Fruit fly (Drosophila melanogaster) whole organism, embryonic: ENCODE results near the gene CG16775.

Experiments used
- Aef1 ChIP-seq: fragments of 200-800 bp; sonication (Bioruptor generic); IDR thresholded peaks from 3 replicates; pipeline ENCODE4 v1.3.6; 2022; ENCODE audit warnings: missing biosample characterization, missing genetic modification characterization
- CG10979 ChIP-seq: fragments of 200-800 bp; sonication (Bioruptor generic); optimal IDR thresholded peaks from 2 replicates; lab custom pipeline; 2018; ENCODE audit warnings: missing biosample characterization, mild to moderate bottlenecking, missing genetic modification characterization, moderate library complexity
- CG11085 ChIP-seq: fragments of 200-800 bp; sonication (Bioruptor generic); IDR thresholded peaks from 2 replicates; pipeline ENCODE4 v1.3.6; 2022; ENCODE audit warnings: missing biosample characterization, missing genetic modification characterization
- CG11723 ChIP-seq: fragments of 200-800 bp; sonication (Bioruptor generic); optimal IDR thresholded peaks from 2 replicates; lab custom pipeline; 2017; ENCODE audit warnings: missing biosample characterization, mild to moderate bottlenecking, missing genetic modification characterization
- CG12219 ChIP-seq: fragments of 200-800 bp; sonication (Bioruptor generic); optimal IDR thresholded peaks from 3 replicates; lab custom pipeline; 2018; ENCODE audit warnings: missing biosample characterization, mild to moderate bottlenecking, missing genetic modification characterization
- CG14050 ChIP-seq: fragments of 200-800 bp; sonication (Bioruptor generic); IDR thresholded peaks from 3 replicates; pipeline ENCODE4 v1.3.6; 2022; ENCODE audit warnings: missing biosample characterization, missing genetic modification characterization
- CG15514 ChIP-seq: fragments of 200-800 bp; sonication (Bioruptor generic); optimal IDR thresholded peaks from 3 replicates; lab custom pipeline; 2017; ENCODE audit warnings: missing biosample characterization, missing genetic modification characterization, mild to moderate bottlenecking, moderate library complexity, missing genetic modification reagents
- CG1832 ChIP-seq: fragments of 200-800 bp; sonication (Bioruptor generic); optimal IDR thresholded peaks from 2 replicates; lab custom pipeline; 2017; ENCODE audit warnings: missing biosample characterization, mild to moderate bottlenecking, missing genetic modification characterization, inconsistent platforms
- CG18764 ChIP-seq: fragments of 200-800 bp; sonication (Bioruptor generic); optimal IDR thresholded peaks from 3 replicates; lab custom pipeline; 2016; ENCODE audit warnings: missing biosample characterization, missing genetic modification characterization
- CG32772 ChIP-seq: fragments of 200-800 bp; sonication (Bioruptor generic); IDR thresholded peaks from 2 replicates; pipeline ENCODE4 v1.3.6; 2022; ENCODE audit warnings: missing biosample characterization, missing genetic modification characterization
- CG3407 ChIP-seq: fragments of 200-800 bp; sonication (Bioruptor generic); optimal IDR thresholded peaks from 2 replicates; lab custom pipeline; 2018; ENCODE audit warnings: missing biosample characterization, mild to moderate bottlenecking, missing genetic modification characterization
- CG4282 ChIP-seq: fragments of 200-800 bp; sonication (Bioruptor generic); optimal IDR thresholded peaks from 2 replicates; lab custom pipeline; 2016; ENCODE audit warnings: missing biosample characterization, missing genetic modification characterization
- CG4360 ChIP-seq: fragments of 200-800 bp; sonication (Bioruptor generic); IDR thresholded peaks from 2 replicates; pipeline ENCODE4 v1.3.6; 2022; ENCODE audit warnings: missing biosample characterization, missing genetic modification characterization
- CG6175 ChIP-seq: fragments of 200-800 bp; sonication (Bioruptor generic); IDR thresholded peaks from 3 replicates; pipeline ENCODE4 v1.3.6; 2022; ENCODE audit warnings: missing biosample characterization, missing genetic modification characterization
- CG7987 ChIP-seq: fragments of 200-800 bp; sonication (Bioruptor generic); optimal IDR thresholded peaks from 2 replicates; lab custom pipeline; 2018; ENCODE audit warnings: missing biosample characterization, mild to moderate bottlenecking, missing genetic modification characterization, moderate library complexity
- D19A ChIP-seq: fragments of 200-800 bp; optimal IDR thresholded peaks from 3 replicates; lab custom pipeline; 2019; ENCODE audit warnings: missing biosample characterization, mild to moderate bottlenecking, missing genetic modification characterization, moderate library complexity
- Dbx ChIP-seq: fragments of 200-800 bp; sonication (Bioruptor generic); IDR thresholded peaks from 3 replicates; pipeline ENCODE4 v1.3.6; 2022; ENCODE audit warnings: missing biosample characterization, missing genetic modification characterization
- Deaf1 ChIP-seq: fragments of 200-800 bp; optimal IDR thresholded peaks from 3 replicates; lab custom pipeline; 2019; ENCODE audit warnings: missing biosample characterization, mild to moderate bottlenecking, missing genetic modification characterization, moderate library complexity
- Drgx ChIP-seq: fragments of 200-800 bp; sonication (Bioruptor generic); IDR thresholded peaks from 2 replicates; pipeline ENCODE4 v1.3.6; 2022; ENCODE audit warnings: missing biosample characterization, missing genetic modification characterization
- Fer3 ChIP-seq: fragments of 200-800 bp; sonication (Bioruptor generic); optimal IDR thresholded peaks from 2 replicates; lab custom pipeline; 2018; ENCODE audit warnings: missing biosample characterization, mild to moderate bottlenecking, missing genetic modification characterization, moderate library complexity
- Hand ChIP-seq: fragments of 200-800 bp; sonication (Bioruptor generic); optimal IDR thresholded peaks from 2 replicates; lab custom pipeline; 2017; ENCODE audit warnings: mild to moderate bottlenecking, missing biosample characterization, missing genetic modification reagents, missing genetic modification characterization
- MBD-R2 ChIP-seq: fragments of 200-800 bp; sonication (Bioruptor generic); IDR thresholded peaks from 2 replicates; pipeline ENCODE4 v1.3.6; 2022; ENCODE audit warnings: missing biosample characterization, missing genetic modification characterization
- MESR4 ChIP-seq: fragments of 200-800 bp; sonication (Bioruptor generic); optimal IDR thresholded peaks from 2 replicates; lab custom pipeline; 2018; ENCODE audit warnings: missing biosample characterization, mild to moderate bottlenecking, missing genetic modification characterization, moderate library complexity
- Meics ChIP-seq: fragments of 200-800 bp; sonication (Bioruptor generic); optimal IDR thresholded peaks from 2 replicates; lab custom pipeline; 2017; ENCODE audit warnings: missing biosample characterization, mild to moderate bottlenecking, missing genetic modification characterization
- Nf-YC ChIP-seq: fragments of 200-800 bp; optimal IDR thresholded peaks from 3 replicates; lab custom pipeline; 2019; ENCODE audit warnings: missing biosample characterization, mild to moderate bottlenecking, missing genetic modification characterization, moderate library complexity
- Sox100B ChIP-seq: fragments of 200-800 bp; sonication (Bioruptor generic); optimal IDR thresholded peaks from 3 replicates; lab custom pipeline; 2018; ENCODE audit warnings: missing biosample characterization, mild to moderate bottlenecking, missing genetic modification characterization
- Sox102F ChIP-seq: fragments of 200-800 bp; sonication (Bioruptor generic); optimal IDR thresholded peaks from 2 replicates; lab custom pipeline; 2018; ENCODE audit warnings: missing biosample characterization, mild to moderate bottlenecking, missing genetic modification characterization, moderate library complexity
- Tbp ChIP-seq: fragments of >200 bp; optimal IDR thresholded peaks from 2 replicates; lab custom pipeline; 2018; ENCODE audit warnings: missing biosample characterization, missing genetic modification characterization
- ab ChIP-seq: fragments of 200-800 bp; sonication (Bioruptor generic); optimal IDR thresholded peaks from 2 replicates; lab custom pipeline; 2016; ENCODE audit warnings: missing biosample characterization, missing genetic modification characterization
- al ChIP-seq: fragments of 200-800 bp; sonication (Bioruptor generic); IDR thresholded peaks from 2 replicates; pipeline ENCODE4 v1.3.6; 2022; ENCODE audit warnings: missing biosample characterization, missing genetic modification characterization
- ase ChIP-seq: fragments of 200-800 bp; sonication (Bioruptor generic); IDR thresholded peaks from 3 replicates; pipeline ENCODE4 v1.3.6; 2022; ENCODE audit warnings: missing biosample characterization, missing genetic modification characterization
- ato ChIP-seq: fragments of 200-800 bp; sonication (Bioruptor generic); IDR thresholded peaks from 2 replicates; pipeline ENCODE4 v1.3.6; 2022; ENCODE audit warnings: missing biosample characterization, missing genetic modification characterization; ENCODE audit not compliant: partially characterized antibody
- br ChIP-seq: fragments of >200 bp; optimal IDR thresholded peaks from 2 replicates; lab custom pipeline; 2017
- caup ChIP-seq: fragments of 200-800 bp; sonication (Bioruptor generic); optimal IDR thresholded peaks from 3 replicates; lab custom pipeline; 2017; ENCODE audit warnings: missing biosample characterization, mild to moderate bottlenecking, missing genetic modification characterization, moderate library complexity; ENCODE audit not compliant: severe bottlenecking
- dmrt99B ChIP-seq: fragments of 200-800 bp; sonication (Bioruptor generic); optimal IDR thresholded peaks from 2 replicates; lab custom pipeline; 2018; ENCODE audit warnings: missing biosample characterization, mild to moderate bottlenecking, missing genetic modification characterization, moderate library complexity
- gem ChIP-seq: fragments of 200-800 bp; sonication (Bioruptor generic); optimal IDR thresholded peaks from 2 replicates; lab custom pipeline; 2019; ENCODE audit warnings: missing biosample characterization, mild to moderate bottlenecking, missing genetic modification characterization, moderate library complexity
- gsb ChIP-seq: fragments of 200-800 bp; sonication (Bioruptor generic); IDR thresholded peaks from 2 replicates; pipeline ENCODE4 v1.3.6; 2022; ENCODE audit warnings: missing biosample characterization, missing genetic modification characterization
- hkb ChIP-seq, 2 experiments: fragments of 200-800 bp in 1 of 2; fragments of >200 bp in 1 of 2; sonication (Bioruptor generic) in 1 of 2; IDR thresholded peaks in 1 of 2; optimal IDR thresholded peaks in 1 of 2; 2 replicates each; pipeline versions ENCODE4 v1.3.6 to Lab custom; 2017 to 2022; ENCODE audit warnings: missing biosample characterization in 1 of 2, missing genetic modification characterization in 1 of 2
- jigr1 ChIP-seq: fragments of 200-800 bp; sonication (Bioruptor generic); IDR thresholded peaks from 3 replicates; pipeline ENCODE4 v1.3.6; 2022; ENCODE audit warnings: missing biosample characterization, missing genetic modification characterization
- ken ChIP-seq: fragments of 200-800 bp; sonication (Bioruptor generic); IDR thresholded peaks from 3 replicates; pipeline ENCODE4 v1.3.6; 2022; ENCODE audit warnings: missing biosample characterization, missing genetic modification characterization
- klu ChIP-seq: fragments of 200-800 bp; sonication (Bioruptor generic); IDR thresholded peaks from 2 replicates; pipeline ENCODE4 v1.3.6; 2022; ENCODE audit warnings: missing biosample characterization, missing genetic modification characterization
- mld ChIP-seq: fragments of 200-800 bp; sonication (Bioruptor generic); IDR thresholded peaks from 3 replicates; pipeline ENCODE4 v1.3.6; 2022; ENCODE audit warnings: missing biosample characterization, missing genetic modification characterization; ENCODE audit not compliant: partially characterized antibody
- nerfin-2 ChIP-seq: fragments of 200-800 bp; sonication (Bioruptor generic); IDR thresholded peaks from 2 replicates; pipeline ENCODE4 v1.3.6; 2022; ENCODE audit warnings: missing biosample characterization, missing genetic modification characterization; ENCODE audit not compliant: partially characterized antibody
- oc ChIP-seq: fragments of 200-800 bp; sonication (Bioruptor generic); optimal IDR thresholded peaks from 2 replicates; lab custom pipeline; 2018; ENCODE audit warnings: missing biosample characterization, mild to moderate bottlenecking, missing genetic modification characterization, moderate library complexity
- run ChIP-seq: fragments of 200-800 bp; sonication (Bioruptor generic); optimal IDR thresholded peaks from 3 replicates; lab custom pipeline; 2018; ENCODE audit warnings: missing biosample characterization, mild to moderate bottlenecking, missing genetic modification characterization
- sens ChIP-seq: fragments of 200-800 bp; sonication (Bioruptor generic); peaks from one replicate; lab custom pipeline; 2016; ENCODE audit warnings: missing biosample characterization, missing genetic modification characterization
- tio ChIP-seq: fragments of 200-800 bp; sonication (Bioruptor generic); optimal IDR thresholded peaks from 2 replicates; lab custom pipeline; 2017; ENCODE audit warnings: missing biosample characterization, missing genetic modification characterization, inconsistent platforms
- z ChIP-seq: fragments of 200-800 bp; sonication (Bioruptor generic); IDR thresholded peaks from 3 replicates; pipeline ENCODE4 v1.3.6; 2022; ENCODE audit warnings: missing biosample characterization, missing genetic modification characterization

The CG16775 gene

dm6 chr3L:17856655-17857479, 29.6 kb downstream of the CG16775 start, which contains the start of gene CG5535 (continued):
- TF ChIP-seq D19A (tag; lab: Kevin White, UChicago): peak; percentile 75
- TF ChIP-seq ken (GFP tag; lab: Robert Waterston, UW): peak; percentile 87
- TF ChIP-seq caup: peak; percentile 56
- TF ChIP-seq ase (GFP tag; lab: Robert Waterston, UW): peak; percentile 53; the same call in 2 of the 3 replicates
- no peak for TF ChIP-seq ato
- no peak; the same call in 1 of the 2 replicates for TF ChIP-seq CG32772 (GFP tag; lab: Robert Waterston, UW)
- TF ChIP-seq CG7987 (GFP tag; lab: Kevin White, UChicago): peak; percentile 50
- peak; percentile 85 for TF ChIP-seq dmrt99B (tag; lab: Kevin White, UChicago)
- TF ChIP-seq al (GFP tag; lab: Robert Waterston, UW): peak; percentile 40; the same call in 1 of the 2 replicates
- peak; percentile 84 for TF ChIP-seq Nf-YC (tag; lab: Kevin White, UChicago)
- TF ChIP-seq CG1832 (GFP tag; lab: Kevin White, UChicago): no peak
- TF ChIP-seq CG6175 (GFP tag; lab: Robert Waterston, UW): peak; percentile 35; the same call in 1 of the 3 replicates
- TF ChIP-seq CG12219: peak; percentile 49
- peak; percentile 29; the same call in 2 of the 3 replicates for TF ChIP-seq CG14050 (GFP tag; lab: Robert Waterston, UW)
- peak; percentile 94 for TF ChIP-seq Sox100B (GFP tag; lab: Kevin White, UChicago)
- TF ChIP-seq ab (GFP tag; lab: Kevin White, UChicago): no peak
- no peak; the same call in 1 of the 2 replicates for TF ChIP-seq nerfin-2 (GFP tag; lab: Robert Waterston, UW)
- TF ChIP-seq br (lab: Kevin White, UChicago): no peak
- TF ChIP-seq gsb (GFP tag; lab: Robert Waterston, UW): peak; percentile 7
- peak; percentile 27; the same call in 1 of the 2 replicates for TF ChIP-seq MBD-R2 (GFP tag; lab: Robert Waterston, UW)
- TF ChIP-seq run: peak; percentile 58
- no peak for TF ChIP-seq hkb (optimal IDR thresholded peaks at IDR 0.05; lab: Kevin White, UChicago)
- peak; percentile 47; the same call in 1 of the 2 replicates for TF ChIP-seq hkb (GFP tag; IDR thresholded peaks at IDR 0.05; lab: Robert Waterston, UW)
- TF ChIP-seq CG4360 (GFP tag; lab: Robert Waterston, UW): no peak
- no peak for TF ChIP-seq jigr1 (GFP tag; lab: Robert Waterston, UW)
- peak; percentile 90 for TF ChIP-seq gem (tag; lab: Kevin White, UChicago)
- no peak for TF ChIP-seq oc
- TF ChIP-seq Deaf1: peak; percentile 45
- no peak for TF ChIP-seq mld
- no peak for TF ChIP-seq CG4282 (GFP tag; lab: Kevin White, UChicago)
- peak; percentile 59 for TF ChIP-seq Drgx
- peak; percentile 84 for TF ChIP-seq sens (GFP tag; lab: Kevin White, UChicago)
- TF ChIP-seq klu (GFP tag; lab: Robert Waterston, UW): peak; percentile 52
- TF ChIP-seq CG15514: peak; percentile 30
- peak; percentile 80 for TF ChIP-seq Sox102F (GFP tag; lab: Kevin White, UChicago)
- peak; percentile 94 for TF ChIP-seq tio (GFP tag; lab: Kevin White, UChicago)
- peak; percentile 29 for TF ChIP-seq CG18764
- no peak for TF ChIP-seq Tbp (GFP tag; lab: Kevin White, UChicago)
- peak; percentile 48 for TF ChIP-seq Fer3 (tag; lab: Kevin White, UChicago)
- TF ChIP-seq CG11723 (GFP tag; lab: Kevin White, UChicago): peak; percentile 78
- TF ChIP-seq MESR4: peak; percentile 9
- TF ChIP-seq Meics (GFP tag; lab: Kevin White, UChicago): peak; percentile 90
- TF ChIP-seq z (GFP tag; lab: Robert Waterston, UW): no peak
- no peak; the same call in 1 of the 3 replicates for TF ChIP-seq Dbx
- TF ChIP-seq CG3407 (GFP tag; lab: Kevin White, UChicago): peak; percentile 40
- TF ChIP-seq Aef1 (GFP tag; lab: Robert Waterston, UW): peak; percentile 44
- peak; percentile 50; the same call in 1 of the 2 replicates for TF ChIP-seq CG11085 (GFP tag; lab: Robert Waterston, UW)
- TF ChIP-seq CG10979 (tag; lab: Kevin White, UChicago): peak; percentile 86
- peak; percentile 75 for TF ChIP-seq Hand (GFP tag; lab: Kevin White, UChicago)
